Worm (Caenorhabditis elegans) whole organism, late embryonic: ENCODE results near the gene C31E10.5.

Source experiments
- C38D4.7 ChIP-seq: fragments of 200-800 bp; sonication (Bioruptor generic); optimal IDR thresholded peaks from 2 replicates; lab custom pipeline; 2018; ENCODE audit warnings: mild to moderate bottlenecking, missing genetic modification characterization, moderate library complexity, missing compliant biosample characterization
- F13H6.1 ChIP-seq: sonication (generic microtip); optimal IDR thresholded peaks from 2 replicates; lab custom pipeline; 2016; ENCODE audit warnings: missing genetic modification characterization, missing compliant biosample characterization
- K09A11.1 ChIP-seq: sonication (generic microtip); optimal IDR thresholded peaks from 2 replicates; lab custom pipeline; 2017; ENCODE audit warnings: antibody characterized with exemption, mild to moderate bottlenecking, missing genetic modification characterization, missing compliant biosample characterization; ENCODE audit not compliant: insufficient read depth
- Y22D7AL.16 ChIP-seq: sonication (generic microtip); optimal IDR thresholded peaks from 2 replicates; lab custom pipeline; 2016; ENCODE audit warnings: missing genetic modification characterization, missing compliant biosample characterization
- ama-1 ChIP-seq: fragments of 150-350 bp; optimal IDR thresholded peaks from 2 replicates; lab custom pipeline; 2014
- ceh-18 ChIP-seq: sonication (generic microtip); optimal IDR thresholded peaks from 2 replicates; lab custom pipeline; 2016; ENCODE audit warnings: missing genetic modification characterization, missing compliant biosample characterization
- ceh-19 ChIP-seq: fragments of 200-800 bp; sonication (Bioruptor generic); optimal IDR thresholded peaks from 2 replicates; lab custom pipeline; 2018; ENCODE audit warnings: mild to moderate bottlenecking, missing genetic modification characterization, missing compliant biosample characterization
- ceh-2 ChIP-seq: sonication (generic microtip); optimal IDR thresholded peaks from 2 replicates; lab custom pipeline; 2016; ENCODE audit warnings: missing genotype, missing genetic modification characterization, missing compliant biosample characterization
- ceh-31 ChIP-seq: sonication (generic microtip); optimal IDR thresholded peaks from 2 replicates; lab custom pipeline; 2016; ENCODE audit warnings: missing genetic modification characterization, missing compliant biosample characterization
- ceh-45 ChIP-seq: fragments of 200-800 bp; sonication (Bioruptor generic); IDR thresholded peaks from 2 replicates; pipeline ENCODE4 v1.3.6; 2022; ENCODE audit warnings: missing genetic modification reagents, missing genetic modification characterization, missing compliant biosample characterization
- ceh-6 ChIP-seq: fragments of 200-800 bp; sonication (Bioruptor generic); optimal IDR thresholded peaks from 2 replicates; lab custom pipeline; 2018; ENCODE audit warnings: mild to moderate bottlenecking, missing genetic modification characterization, missing compliant biosample characterization
- ceh-9 ChIP-seq: sonication (generic microtip); optimal IDR thresholded peaks from 2 replicates; lab custom pipeline; 2016; ENCODE audit warnings: mild to moderate bottlenecking, missing genetic modification characterization, inconsistent platforms, missing compliant biosample characterization
- dmd-4 ChIP-seq: sonication (generic microtip); optimal IDR thresholded peaks from 2 replicates; lab custom pipeline; 2016; ENCODE audit warnings: borderline replicate concordance, missing genetic modification characterization, missing compliant biosample characterization
- elt-2 ChIP-seq: sonication (generic microtip); optimal IDR thresholded peaks from 2 replicates; lab custom pipeline; 2016; ENCODE audit warnings: missing genetic modification reagents, missing genetic modification characterization, missing compliant biosample characterization
- elt-4 ChIP-seq: sonication (generic microtip); optimal IDR thresholded peaks from 2 replicates; lab custom pipeline; 2016; ENCODE audit warnings: missing genetic modification characterization, missing compliant biosample characterization
- ets-4 ChIP-seq: sonication (generic microtip); optimal IDR thresholded peaks from 2 replicates; lab custom pipeline; 2016; ENCODE audit warnings: missing genetic modification characterization, missing compliant biosample characterization
- eyg-1 ChIP-seq: sonication (generic microtip); optimal IDR thresholded peaks from 2 replicates; lab custom pipeline; 2016; ENCODE audit warnings: missing genotype, missing genetic modification characterization, missing compliant biosample characterization
- fax-1 ChIP-seq: sonication (generic microtip); optimal IDR thresholded peaks from 2 replicates; lab custom pipeline; 2016; ENCODE audit warnings: missing genotype, missing genetic modification characterization, missing compliant biosample characterization
- fkh-6 ChIP-seq: sonication (generic microtip); optimal IDR thresholded peaks from 2 replicates; lab custom pipeline; 2016; ENCODE audit warnings: missing genetic modification characterization, missing compliant biosample characterization
- hlh-8 ChIP-seq: sonication (generic microtip); optimal IDR thresholded peaks from 2 replicates; lab custom pipeline; 2016; ENCODE audit warnings: missing genotype, missing genetic modification characterization, missing compliant biosample characterization
- lim-6 ChIP-seq: sonication (generic microtip); optimal IDR thresholded peaks from 2 replicates; lab custom pipeline; 2016; ENCODE audit warnings: missing genetic modification characterization, missing compliant biosample characterization
- lin-11 ChIP-seq: fragments of 200-800 bp; sonication (Bioruptor generic); optimal IDR thresholded peaks from 2 replicates; lab custom pipeline; 2018; ENCODE audit warnings: mild to moderate bottlenecking, missing genetic modification characterization, missing compliant biosample characterization
- madf-2 ChIP-seq: sonication (generic microtip); optimal IDR thresholded peaks from 2 replicates; lab custom pipeline; 2017; ENCODE audit warnings: missing genetic modification characterization, missing compliant biosample characterization
- nfya-1 ChIP-seq: sonication (generic microtip); optimal IDR thresholded peaks from 2 replicates; lab custom pipeline; 2017; ENCODE audit warnings: missing genetic modification characterization, mild to moderate bottlenecking, missing compliant biosample characterization, antibody characterized with exemption, moderate library complexity
- nhr-11 ChIP-seq: fragments of 150-350 bp; optimal IDR thresholded peaks from 2 replicates; lab custom pipeline; 2014; ENCODE audit warnings: missing biosample characterization, missing genetic modification characterization
- npax-4 ChIP-seq: sonication (generic microtip); optimal IDR thresholded peaks from 2 replicates; lab custom pipeline; 2016; ENCODE audit warnings: missing genetic modification characterization, missing compliant biosample characterization
- pat-9 ChIP-seq: fragments of 200-800 bp; sonication (Bioruptor generic); optimal IDR thresholded peaks from 2 replicates; lab custom pipeline; 2018; ENCODE audit warnings: mild to moderate bottlenecking, missing genetic modification characterization, moderate library complexity, missing compliant biosample characterization
- pha-4 ChIP-seq: fragments of 150-350 bp; optimal IDR thresholded peaks from 2 replicates; lab custom pipeline; 2018; ENCODE audit warnings: missing biosample characterization, missing genetic modification reagents, missing genetic modification characterization
- pqm-1 ChIP-seq: sonication (generic microtip); optimal IDR thresholded peaks from 2 replicates; lab custom pipeline; 2016; ENCODE audit warnings: missing genetic modification characterization, missing compliant biosample characterization
- rnt-1 ChIP-seq: sonication (generic microtip); optimal IDR thresholded peaks from 2 replicates; lab custom pipeline; 2016; ENCODE audit warnings: missing genetic modification characterization, missing compliant biosample characterization
- sox-2 ChIP-seq: fragments of 200-800 bp; sonication (Bioruptor generic); IDR thresholded peaks from 2 replicates; pipeline ENCODE4 v1.3.6; 2022; ENCODE audit warnings: missing genetic modification reagents, missing genetic modification characterization, missing compliant biosample characterization
- syd-9 ChIP-seq: sonication (generic microtip); optimal IDR thresholded peaks from 2 replicates; lab custom pipeline; 2016; ENCODE audit warnings: mild to moderate bottlenecking, missing genetic modification characterization, moderate library complexity, missing compliant biosample characterization
- tbx-2 ChIP-seq: sonication (generic microtip); optimal IDR thresholded peaks from 2 replicates; lab custom pipeline; 2016; ENCODE audit warnings: missing genetic modification characterization, missing compliant biosample characterization
- ttx-3 ChIP-seq: sonication (generic microtip); optimal IDR thresholded peaks from 2 replicates; lab custom pipeline; 2016; ENCODE audit warnings: missing genetic modification reagents, missing genetic modification characterization, missing compliant biosample characterization
- unc-3 ChIP-seq, 2 experiments: fragments of 200-800 bp in 1 of 2; sonication (Bioruptor generic) in 1 of 2; sonication (generic microtip) in 1 of 2; conservative IDR thresholded peaks in 1 of 2; optimal IDR thresholded peaks in 1 of 2; 2 replicates each; pipeline versions ENCODE4 v1.3.6 to Lab custom; 2016 to 2022; ENCODE audit warnings: missing compliant biosample characterization in 2 of 2, missing genetic modification characterization in 2 of 2, missing genetic modification reagents in 1 of 2
- unc-42 ChIP-seq: sonication (generic microtip); optimal IDR thresholded peaks from 2 replicates; lab custom pipeline; 2016; ENCODE audit warnings: missing genotype, missing genetic modification characterization, missing compliant biosample characterization
- unc-55 ChIP-seq: sonication (generic microtip); optimal IDR thresholded peaks from 2 replicates; lab custom pipeline; 2017; ENCODE audit warnings: missing biosample characterization, missing genetic modification reagents, missing genetic modification characterization
- zip-5 ChIP-seq: sonication (generic microtip); optimal IDR thresholded peaks from 2 replicates; lab custom pipeline; 2016; ENCODE audit warnings: missing genetic modification characterization, missing compliant biosample characterization

C31E10.5 gene

DNA sequence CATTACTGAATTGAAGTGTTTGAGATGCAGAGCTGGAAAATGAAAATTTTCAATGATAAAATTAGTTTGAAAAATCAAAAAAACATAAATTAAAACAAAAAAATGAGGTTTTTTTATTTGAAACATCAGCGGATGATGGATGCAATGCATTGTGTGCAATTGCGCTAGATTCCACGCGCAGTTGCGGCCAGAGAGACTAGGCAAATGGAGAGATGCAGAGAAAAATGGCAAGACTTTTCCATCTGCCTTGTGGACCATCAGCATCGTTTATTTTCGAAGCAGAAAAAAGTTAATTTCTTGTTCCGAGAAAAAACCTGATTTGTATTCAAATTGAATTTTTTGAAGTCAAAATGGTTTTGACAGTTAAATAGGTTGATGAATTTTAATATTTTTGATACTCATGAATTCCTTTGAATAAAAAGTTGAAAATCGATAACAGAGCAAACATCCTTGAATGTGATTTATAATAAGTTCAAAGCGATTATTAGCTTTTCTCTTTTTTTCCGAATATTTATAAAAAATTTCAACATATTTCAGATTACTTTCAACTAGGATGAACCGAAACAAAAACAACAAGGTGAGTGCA is at the start of gene C31E10.5, which contains the start of gene C31E10.6 (continued):
- no peak for TF ChIP-seq ceh-19 (GFP tag; lab: Kevin White, UChicago)
- no peak for TF ChIP-seq K09A11.1 (tag; lab: Kevin White, UChicago)
- TF ChIP-seq ceh-45 (GFP tag; lab: Robert Waterston, UW): no peak
- no peak for TF ChIP-seq sox-2 (GFP tag; lab: Robert Waterston, UW)
- TF ChIP-seq ama-1 (lab: Kevin White, UChicago): no peak
- TF ChIP-seq ets-4 (tag; lab: Kevin White, UChicago): no peak
- peak; percentile 19 for TF ChIP-seq tbx-2
- no peak for TF ChIP-seq pat-9 (tag; lab: Kevin White, UChicago)
- no peak for TF ChIP-seq pqm-1 (tag; lab: Kevin White, UChicago)

DNA sequence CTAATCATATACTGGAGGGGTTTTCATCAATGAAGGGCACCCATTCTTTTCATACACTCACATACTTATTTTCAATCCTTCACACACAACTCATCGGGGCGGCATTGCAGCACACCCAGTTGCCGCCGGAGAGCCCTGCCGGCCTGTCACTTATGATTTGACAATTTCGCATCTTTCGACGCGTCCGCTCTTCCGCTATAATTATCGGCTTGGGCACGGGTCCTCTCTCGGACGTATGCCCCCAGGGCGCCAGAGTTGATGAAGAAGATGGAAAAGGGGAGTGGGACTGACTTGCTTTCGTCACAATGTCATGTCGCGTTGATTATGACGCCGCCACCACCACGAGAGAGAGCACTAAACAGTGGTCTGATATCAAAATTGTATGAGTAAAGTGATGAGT is 48.7 kb upstream of the C31E10.5 start:
- TF ChIP-seq ceh-18 (tag; lab: Kevin White, UChicago): peak; percentile 16
- no peak for TF ChIP-seq eyg-1 (tag; lab: Kevin White, UChicago)
- peak; percentile 13 for TF ChIP-seq unc-42
- no peak for TF ChIP-seq K09A11.1 (tag; lab: Kevin White, UChicago)
- TF ChIP-seq lim-6 (tag; lab: Kevin White, UChicago): no peak
- no peak for TF ChIP-seq tbx-2
- peak; percentile 91 for TF ChIP-seq unc-55
- TF ChIP-seq ceh-9 (tag; lab: Kevin White, UChicago): no peak
- no peak for TF ChIP-seq ttx-3 (tag; lab: Kevin White, UChicago)

ce11 chrX:14039293-14039692 is 43.7 kb upstream of the C31E10.5 start:
- no peak for TF ChIP-seq unc-3 (GFP tag; conservative IDR thresholded peaks at IDR 0.05; lab: Robert Waterston, UW)
- TF ChIP-seq unc-3 (tag; optimal IDR thresholded peaks at IDR 0.05; lab: Kevin White, UChicago): no peak
- no peak for TF ChIP-seq zip-5 (tag; lab: Kevin White, UChicago)
- no peak for TF ChIP-seq ama-1 (lab: Kevin White, UChicago)
- peak; percentile 1 for TF ChIP-seq nfya-1
- TF ChIP-seq K09A11.1 (tag; lab: Kevin White, UChicago): no peak
- peak; percentile 31 for TF ChIP-seq unc-55

DNA sequence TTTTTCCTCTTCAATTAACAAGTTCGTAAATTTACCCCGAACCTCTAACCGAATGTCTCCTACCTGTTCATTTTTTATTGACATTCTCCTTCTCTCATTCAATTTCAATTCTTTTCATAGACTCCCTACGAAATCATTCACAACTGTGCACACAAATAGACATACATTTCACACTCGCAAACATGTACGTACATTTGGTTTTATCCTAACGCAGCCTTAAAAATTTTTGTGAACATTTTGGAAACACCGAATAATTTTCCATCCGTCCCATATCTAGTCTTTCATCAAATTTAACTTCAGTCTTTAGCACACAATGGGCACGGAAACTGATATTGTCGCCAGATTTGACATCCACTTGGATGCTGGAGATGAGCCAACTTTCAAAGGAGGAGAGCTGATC is 37.9 kb upstream of the C31E10.5 start, which contains the start of gene arrd-25:
Gene arrd-25, plus strand, starts transcription at position 301 of the 400 bp plus-strand sequence.
- TF ChIP-seq F13H6.1: no peak
- TF ChIP-seq Y22D7AL.16 (tag; lab: Kevin White, UChicago): no peak
- no peak for TF ChIP-seq C38D4.7 (GFP tag; lab: Kevin White, UChicago)
- no peak for TF ChIP-seq madf-2
- TF ChIP-seq ceh-6 (GFP tag; lab: Kevin White, UChicago): no peak
- no peak for TF ChIP-seq K09A11.1 (tag; lab: Kevin White, UChicago)
- TF ChIP-seq ceh-2 (tag; lab: Kevin White, UChicago): no peak
- no peak for TF ChIP-seq npax-4
- no peak for TF ChIP-seq elt-4
- no peak for TF ChIP-seq hlh-8 (tag; lab: Kevin White, UChicago)
- TF ChIP-seq rnt-1 (tag; lab: Kevin White, UChicago): no peak
- no peak for TF ChIP-seq fkh-6 (tag; lab: Kevin White, UChicago)
- TF ChIP-seq dmd-4: no peak
- no peak for TF ChIP-seq ttx-3 (tag; lab: Kevin White, UChicago)
- TF ChIP-seq fax-1 (tag; lab: Kevin White, UChicago): no peak

ce11 chrX:14030524-14030923 is 34.9 kb upstream of the C31E10.5 start:
- TF ChIP-seq lim-6 (tag; lab: Kevin White, UChicago) (no peak), ceh-9 (tag; lab: Kevin White, UChicago) (no peak), ceh-31 (tag; lab: Kevin White, UChicago) (no peak), syd-9 (no peak), nhr-11 (tag; lab: Kevin White, UChicago) (no peak), elt-2 (tag; lab: Kevin White, UChicago) (no peak), F13H6.1 (no peak), nfya-1 (no peak), pqm-1 (tag; lab: Kevin White, UChicago) (no peak), Y22D7AL.16 (tag; lab: Kevin White, UChicago) (no peak), pha-4 (no peak), hlh-8 (tag; lab: Kevin White, UChicago) (no peak), lin-11 (no peak), madf-2 (no peak)
- TF ChIP-seq, all 69 proteins: peak for 0
